Fruit fly (Drosophila melanogaster): ENCODE data around the gene Hsp70Aa.

The Hsp70Aa gene

dm6 chr3R:11945450-11946317 is 10.7 kb downstream of the Hsp70Aa start:
- TF ChIP-seq br (GFP tag; optimal IDR thresholded peaks at IDR 0.05) (no peak), pan (optimal IDR thresholded peaks at IDR 0.05) (no peak), Jra (GFP tag; optimal IDR thresholded peaks at IDR 0.05) (no peak), tai (GFP tag; optimal IDR thresholded peaks at IDR 0.05) (no peak), Abd-B (GFP tag; optimal IDR thresholded peaks at IDR 0.05) (no peak), CG32264 (GFP tag; optimal IDR thresholded peaks at IDR 0.05) (no peak), Hr83 (GFP tag; optimal IDR thresholded peaks at IDR 0.05; ENCODE audit: poor library complexity, severe bottlenecking) (no peak), dl (GFP tag; optimal IDR thresholded peaks at IDR 0.05; ENCODE audit: insufficient read depth in 1 of 2, partially characterized antibody in 2 of 2) (no peak), fru (GFP tag; optimal IDR thresholded peaks at IDR 0.05) (no peak), Dfd (GFP tag; optimal IDR thresholded peaks at IDR 0.05) (no peak), foxo (GFP tag; optimal IDR thresholded peaks at IDR 0.05) (no peak)

- TF ChIP-seq Sp1 (GFP tag; optimal IDR thresholded peaks at IDR 0.05) (no peak), sv (GFP tag; optimal IDR thresholded peaks at IDR 0.05) (no peak), N (GFP tag; optimal IDR thresholded peaks at IDR 0.05) (no peak), Vsx2 (GFP tag; optimal IDR thresholded peaks at IDR 0.05; ENCODE audit: partially characterized antibody) (peak; percentile 62)
These were observed 15.2 kb downstream of the Hsp70Aa start for dm6 chr3R:11941116-11941515.

- TF ChIP-seq woc (GFP tag; optimal IDR thresholded peaks at IDR 0.05) (peak; percentile 56), Myc (optimal IDR thresholded peaks at IDR 0.05) (no peak), h (GFP tag; optimal IDR thresholded peaks at IDR 0.05) (peak; percentile 43), dl (GFP tag; optimal IDR thresholded peaks at IDR 0.05; ENCODE audit: insufficient read depth in 1 of 2, partially characterized antibody in 2 of 2) (peak; percentile 2 to 26), psq (GFP tag; optimal IDR thresholded peaks at IDR 0.05) (peak; percentile 51), lola (GFP tag; optimal IDR thresholded peaks at IDR 0.05) (no peak), OdsH (GFP tag; optimal IDR thresholded peaks at IDR 0.05) (peak; percentile 31), CG32264 (GFP tag; optimal IDR thresholded peaks at IDR 0.05) (no peak), dmrt93B (GFP tag; optimal IDR thresholded peaks at IDR 0.05) (no peak), dsf (GFP tag; optimal IDR thresholded peaks at IDR 0.05; ENCODE audit: borderline replicate concordance) (no peak), Dif (GFP tag; optimal IDR thresholded peaks at IDR 0.05; ENCODE audit: partially characterized antibody) (peak; percentile 48), CrebA (GFP tag; optimal IDR thresholded peaks at IDR 0.05; ENCODE audit: borderline replicate concordance) (peak; percentile 67), GATAd (GFP tag; optimal IDR thresholded peaks at IDR 0.05) (no peak), sage (GFP tag; optimal IDR thresholded peaks at IDR 0.05) (peak; percentile 32), rgr (GFP tag; optimal IDR thresholded peaks at IDR 0.05) (peak; percentile 21), foxo (GFP tag; optimal IDR thresholded peaks at IDR 0.05) (peak in 1 of 2 experiments; percentile 55), Vsx2 (GFP tag; optimal IDR thresholded peaks at IDR 0.05; ENCODE audit: partially characterized antibody) (peak; percentile 30), fru (GFP tag; optimal IDR thresholded peaks at IDR 0.05) (peak; percentile 52), br (GFP tag; optimal IDR thresholded peaks at IDR 0.05) (peak; percentile 20), brk (GFP tag; optimal IDR thresholded peaks at IDR 0.05) (no peak), Hnf4 (GFP tag; optimal IDR thresholded peaks at IDR 0.05) (no peak), ey (GFP tag; optimal IDR thresholded peaks at IDR 0.05) (peak; percentile 44), CG9705 (GFP tag; optimal IDR thresholded peaks at IDR 0.05) (no peak), Jra (GFP tag; optimal IDR thresholded peaks at IDR 0.05) (peak; percentile 9), Rel (GFP tag; optimal IDR thresholded peaks at IDR 0.05) (peak; percentile 8), Rel (tag; optimal IDR thresholded peaks at IDR 0.05) (no peak), Mio (GFP tag; optimal IDR thresholded peaks at IDR 0.05) (no peak), Hr83 (GFP tag; optimal IDR thresholded peaks at IDR 0.05; ENCODE audit: poor library complexity, severe bottlenecking) (peak; percentile 26), Sp1 (GFP tag; optimal IDR thresholded peaks at IDR 0.05) (no peak)
These were observed 18.8 kb downstream of the Hsp70Aa start for dm6 chr3R:11937427-11938114.

All from whole organism, wandering third instar larva.